Worm (Caenorhabditis elegans) whole organism, young adult: Measurements from ENCODE around the gene cutl-26.

Experiments used
- D2030.7 ChIP-seq: fragments of 200-800 bp; sonication (Bioruptor generic); IDR thresholded peaks from 2 replicates; pipeline ENCODE4 v1.3.6; 2022; ENCODE audit warnings: missing genetic modification reagents, missing genetic modification characterization, missing compliant biosample characterization
- F22D6.2 ChIP-seq: sonication (generic microtip); optimal IDR thresholded peaks from 2 replicates; lab custom pipeline; 2016; ENCODE audit warnings: mild to moderate bottlenecking, missing genetic modification characterization, missing compliant biosample characterization
- F23B12.7 ChIP-seq: sonication (generic microtip); optimal IDR thresholded peaks from 2 replicates; lab custom pipeline; 2017; ENCODE audit warnings: missing genetic modification characterization, mild to moderate bottlenecking, missing compliant biosample characterization, antibody characterized with exemption, moderate library complexity; ENCODE audit not compliant: insufficient read depth
- F39B2.1 ChIP-seq: fragments of 200-800 bp; sonication (Bioruptor generic); IDR thresholded peaks from 2 replicates; pipeline ENCODE4 v1.3.6; 2022; ENCODE audit warnings: missing genetic modification reagents, missing genetic modification characterization, missing compliant biosample characterization
- F49E8.2 ChIP-seq: sonication (generic microtip); optimal IDR thresholded peaks from 3 replicates; lab custom pipeline; 2017; ENCODE audit warnings: missing genetic modification characterization, mild to moderate bottlenecking, missing compliant biosample characterization, antibody characterized with exemption, moderate library complexity; ENCODE audit not compliant: insufficient read depth
- F57A8.1 ChIP-seq: fragments of 200-800 bp; sonication (Bioruptor generic); optimal IDR thresholded peaks from 2 replicates; lab custom pipeline; 2018; ENCODE audit warnings: mild to moderate bottlenecking, missing genetic modification characterization, moderate library complexity, missing compliant biosample characterization
- Y53G8AR.9 ChIP-seq: fragments of 200-800 bp; sonication (Bioruptor generic); conservative IDR thresholded peaks from 2 replicates; pipeline ENCODE4 v1.3.6; 2022; ENCODE audit warnings: missing genetic modification reagents, missing genetic modification characterization, missing compliant biosample characterization
- atf-7 ChIP-seq: sonication (generic microtip); optimal IDR thresholded peaks from 2 replicates; lab custom pipeline; 2017; ENCODE audit warnings: mild to moderate bottlenecking, missing genetic modification characterization, missing compliant biosample characterization
- attf-6 ChIP-seq: fragments of 200-800 bp; sonication (Bioruptor generic); IDR thresholded peaks from 2 replicates; pipeline ENCODE4 v1.3.6; 2022; ENCODE audit warnings: missing genetic modification reagents, missing genetic modification characterization, missing compliant biosample characterization
- bed-1 ChIP-seq: fragments of 200-800 bp; sonication (Bioruptor generic); IDR thresholded peaks from 2 replicates; pipeline ENCODE4 v1.3.6; 2022; ENCODE audit warnings: missing genetic modification reagents, missing genetic modification characterization, missing compliant biosample characterization
- cebp-1 ChIP-seq, 2 experiments: fragments of 200-800 bp in 1 of 2; sonication (Bioruptor generic) in 1 of 2; sonication (generic microtip) in 1 of 2; IDR thresholded peaks in 1 of 2; optimal IDR thresholded peaks in 1 of 2; 2 replicates each; pipeline versions ENCODE4 v1.3.6 to Lab custom; 2017 to 2022; ENCODE audit warnings: missing compliant biosample characterization in 2 of 2, missing genetic modification characterization in 2 of 2, mild to moderate bottlenecking in 1 of 2, missing genetic modification reagents in 1 of 2, moderate library complexity in 1 of 2
- ceh-58 ChIP-seq: fragments of 200-800 bp; sonication (Bioruptor generic); IDR thresholded peaks from 2 replicates; pipeline ENCODE4 v1.3.6; 2022; ENCODE audit warnings: missing genetic modification characterization, missing compliant biosample characterization
- dpl-1 ChIP-seq: fragments of 150-350 bp; optimal IDR thresholded peaks from 2 replicates; lab custom pipeline; 2014; ENCODE audit warnings: missing biosample characterization, missing genetic modification reagents, missing genetic modification characterization
- egl-44 ChIP-seq: fragments of 200-800 bp; sonication (Bioruptor generic); IDR thresholded peaks from 2 replicates; pipeline ENCODE4 v1.3.6; 2022; ENCODE audit warnings: missing genetic modification reagents, missing genetic modification characterization, missing compliant biosample characterization
- egrh-3 ChIP-seq: fragments of 200-800 bp; sonication (Bioruptor generic); IDR thresholded peaks from 2 replicates; pipeline ENCODE4 v1.3.6; 2022; ENCODE audit warnings: missing genetic modification reagents, missing genetic modification characterization, missing compliant biosample characterization
- ekl-4 ChIP-seq: fragments of 200-800 bp; sonication (Bioruptor generic); IDR thresholded peaks from 2 replicates; pipeline ENCODE4 v1.3.6; 2022; ENCODE audit warnings: missing genetic modification reagents, missing genetic modification characterization, missing compliant biosample characterization
- gei-17 ChIP-seq: fragments of 200-800 bp; sonication (Bioruptor generic); optimal IDR thresholded peaks from 2 replicates; lab custom pipeline; 2018; ENCODE audit warnings: mild to moderate bottlenecking, missing genetic modification characterization, missing compliant biosample characterization
- hmg-1.2 ChIP-seq: fragments of 200-800 bp; sonication (Bioruptor generic); IDR thresholded peaks from 2 replicates; pipeline ENCODE4 v1.3.6; 2022; ENCODE audit warnings: missing genetic modification reagents, missing genetic modification characterization, missing compliant biosample characterization
- hmg-20 ChIP-seq: fragments of 200-800 bp; sonication (Bioruptor generic); IDR thresholded peaks from 2 replicates; pipeline ENCODE4 v1.3.6; 2022; ENCODE audit warnings: missing genetic modification reagents, missing genetic modification characterization, missing compliant biosample characterization
- hsf-1 ChIP-seq: fragments of 200-800 bp; sonication (Bioruptor generic); IDR thresholded peaks from 2 replicates; pipeline ENCODE4 v1.3.6; 2022; ENCODE audit warnings: missing genetic modification reagents, missing genetic modification characterization, missing compliant biosample characterization
- lin-26 ChIP-seq: fragments of 200-800 bp; sonication (Bioruptor generic); IDR thresholded peaks from 2 replicates; pipeline ENCODE4 v1.3.6; 2022; ENCODE audit warnings: missing genetic modification reagents, missing genetic modification characterization, missing compliant biosample characterization
- lin-54 ChIP-seq: fragments of 200-800 bp; sonication (Bioruptor generic); optimal IDR thresholded peaks from 2 replicates; lab custom pipeline; 2018; ENCODE audit warnings: mild to moderate bottlenecking, missing genetic modification characterization, missing compliant biosample characterization
- lsl-1 ChIP-seq: fragments of 200-800 bp; sonication (Bioruptor generic); optimal IDR thresholded peaks from 2 replicates; lab custom pipeline; 2018; ENCODE audit warnings: mild to moderate bottlenecking, missing genetic modification characterization, moderate library complexity, missing compliant biosample characterization
- madf-10 ChIP-seq: sonication (generic microtip); optimal IDR thresholded peaks from 2 replicates; lab custom pipeline; 2016; ENCODE audit warnings: mild to moderate bottlenecking, missing genetic modification characterization, missing compliant biosample characterization
- mel-28 ChIP-seq: sonication (generic microtip); optimal IDR thresholded peaks from 2 replicates; lab custom pipeline; 2016; ENCODE audit warnings: borderline replicate concordance, mild to moderate bottlenecking, missing genetic modification characterization, missing compliant biosample characterization
- nfya-1 ChIP-seq: sonication (generic microtip); optimal IDR thresholded peaks from 2 replicates; lab custom pipeline; 2017; ENCODE audit warnings: antibody characterized with exemption, missing compliant biosample characterization, missing genetic modification characterization, borderline replicate concordance; ENCODE audit not compliant: insufficient read depth
- nhr-179 ChIP-seq: sonication (generic microtip); optimal IDR thresholded peaks from 2 replicates; lab custom pipeline; 2016; ENCODE audit warnings: mild to moderate bottlenecking, missing genetic modification characterization, missing compliant biosample characterization
- nhr-80 ChIP-seq: sonication (generic microtip); optimal IDR thresholded peaks from 2 replicates; lab custom pipeline; 2016; ENCODE audit warnings: missing genetic modification characterization, missing compliant biosample characterization
- pha-4 ChIP-seq: fragments of 150-350 bp; sonication (generic microtip); optimal IDR thresholded peaks from 2 replicates; lab custom pipeline; 2014; ENCODE audit warnings: missing biosample characterization, missing genetic modification reagents, missing genetic modification characterization
- rcor-1 ChIP-seq: fragments of 200-800 bp; sonication (Bioruptor generic); IDR thresholded peaks from 2 replicates; pipeline ENCODE4 v1.3.6; 2022; ENCODE audit warnings: missing genetic modification reagents, missing genetic modification characterization, missing compliant biosample characterization
- repo-1 ChIP-seq: sonication (generic microtip); optimal IDR thresholded peaks from 2 replicates; lab custom pipeline; 2017; ENCODE audit warnings: mild to moderate bottlenecking, missing genetic modification characterization, missing compliant biosample characterization
- rpc-1 ChIP-seq, 2 experiments: fragments of 150-350 bp in 1 of 2; sonication (generic microtip) in 1 of 2; optimal IDR thresholded peaks; 2 replicates each; lab custom pipeline; 2014 to 2018; ENCODE audit warnings: missing biosample characterization in 1 of 2, missing genetic modification characterization in 1 of 2, missing genetic modification reagents in 1 of 2, missing genotype in 1 of 2
- sea-2 ChIP-seq: fragments of 200-800 bp; sonication (Bioruptor generic); IDR thresholded peaks from 2 replicates; pipeline ENCODE4 v1.3.6; 2022; ENCODE audit warnings: missing genetic modification characterization, missing compliant biosample characterization
- snpc-1.1 ChIP-seq: sonication (generic microtip); optimal IDR thresholded peaks from 2 replicates; lab custom pipeline; 2017; ENCODE audit warnings: missing genetic modification characterization, mild to moderate bottlenecking, missing compliant biosample characterization, antibody characterized with exemption, moderate library complexity, missing genotype, missing genetic modification reagents; ENCODE audit not compliant: insufficient read depth
- snpc-4 ChIP-seq, 5 experiments: fragments of 150-350 bp in 1 of 5; sonication (generic microtip) in 4 of 5; optimal IDR thresholded peaks; 2 replicates each; lab custom pipeline; 2014 to 2018; ENCODE audit warnings: missing genetic modification characterization in 5 of 5, missing biosample characterization in 3 of 5, antibody characterized with exemption in 2 of 5, mild to moderate bottlenecking in 2 of 5, missing compliant biosample characterization in 2 of 5, missing genotype in 2 of 5, moderate library complexity in 2 of 5, missing genetic modification reagents in 1 of 5
- tbx-9 ChIP-seq: sonication (generic microtip); optimal IDR thresholded peaks from 2 replicates; lab custom pipeline; 2016; ENCODE audit warnings: borderline replicate concordance, missing genetic modification characterization, inconsistent platforms, missing compliant biosample characterization
- tlf-1 ChIP-seq: fragments of 200-800 bp; sonication (Bioruptor generic); optimal IDR thresholded peaks from 2 replicates; lab custom pipeline; 2018; ENCODE audit warnings: mild to moderate bottlenecking, missing genetic modification characterization, missing compliant biosample characterization
- zfh-2 ChIP-seq: fragments of 200-800 bp; sonication (Bioruptor generic); conservative IDR thresholded peaks from 2 replicates; pipeline ENCODE4 v1.3.6; 2022; ENCODE audit warnings: missing genetic modification reagents, missing genetic modification characterization, missing compliant biosample characterization
- ztf-18 ChIP-seq: sonication (generic microtip); optimal IDR thresholded peaks from 2 replicates; lab custom pipeline; 2016; ENCODE audit warnings: missing genotype, mild to moderate bottlenecking, missing genetic modification characterization, missing compliant biosample characterization
- ztf-22 ChIP-seq: fragments of 200-800 bp; sonication (Bioruptor generic); optimal IDR thresholded peaks from 2 replicates; lab custom pipeline; 2018; ENCODE audit warnings: mild to moderate bottlenecking, missing genetic modification characterization, moderate library complexity, missing compliant biosample characterization
- ztf-26 ChIP-seq: sonication (generic microtip); optimal IDR thresholded peaks from 2 replicates; lab custom pipeline; 2017; ENCODE audit warnings: missing genetic modification characterization, missing compliant biosample characterization
- ztf-28 ChIP-seq: fragments of 200-800 bp; sonication (Bioruptor generic); IDR thresholded peaks from 2 replicates; pipeline ENCODE4 v1.3.6; 2022; ENCODE audit warnings: missing genetic modification reagents, missing genetic modification characterization, missing compliant biosample characterization

The cutl-26 gene

DNA sequence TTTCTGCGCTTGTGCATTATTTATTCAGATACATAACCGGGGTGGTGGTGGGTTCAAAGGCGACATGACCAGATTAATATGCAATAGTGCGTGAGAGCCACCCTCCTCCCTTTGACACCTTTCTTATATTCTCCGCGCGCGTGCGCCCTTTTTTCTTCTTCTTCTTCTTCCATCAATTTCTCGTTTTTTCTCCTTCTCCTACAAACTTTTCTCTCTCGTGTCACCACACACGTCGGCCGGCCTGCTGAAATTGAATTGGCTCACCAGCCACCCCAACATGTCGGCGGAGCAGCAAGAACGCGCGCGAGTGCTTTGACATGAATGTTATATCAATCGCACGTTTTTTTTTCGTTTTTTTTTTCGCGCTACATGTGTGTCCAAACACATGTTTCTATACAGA, 48.0 kb downstream of the cutl-26 start:
- peak; percentile 65 for TF ChIP-seq zfh-2
- TF ChIP-seq madf-10 = no peak
- TF ChIP-seq ztf-18 (tag; lab: Kevin White, UChicago) = no peak

DNA sequence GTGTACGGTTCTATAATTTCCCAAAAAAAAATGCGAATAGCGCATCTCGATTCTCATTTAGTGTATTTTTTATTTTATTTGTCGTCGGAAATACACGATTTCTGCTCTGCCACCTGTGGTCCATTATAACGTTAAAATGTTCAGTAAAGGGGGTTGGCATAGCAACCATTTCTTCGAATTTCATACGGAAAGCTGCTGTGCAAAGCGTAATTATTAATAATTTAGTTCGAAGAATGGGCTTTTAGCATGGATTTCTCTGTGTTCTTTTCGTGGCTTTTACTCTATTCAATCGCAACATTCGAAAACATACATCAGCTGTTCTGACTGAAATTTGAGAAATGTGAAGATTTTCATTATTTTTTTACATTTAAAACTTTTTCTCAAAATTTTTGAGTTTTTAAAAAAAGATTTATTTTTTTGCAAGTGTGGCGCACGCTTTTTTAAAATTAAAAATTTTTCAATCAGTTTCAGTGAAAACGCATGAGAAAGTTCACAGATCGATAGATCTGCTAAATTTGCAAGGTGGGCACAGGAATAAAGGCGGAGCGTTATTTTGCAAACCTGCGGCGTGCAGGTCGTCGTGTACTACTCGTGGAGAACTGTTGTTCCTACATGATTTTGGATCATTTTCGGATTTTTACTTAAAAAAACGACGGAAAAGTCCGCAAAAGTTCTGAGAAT, 48.9 kb downstream of the cutl-26 start:
- TF ChIP-seq F49E8.2 (tag; lab: Kevin White, UChicago) (no peak), lsl-1 (GFP tag; lab: Kevin White, UChicago) (no peak), hmg-1.2 (GFP tag; lab: Robert Waterston, UW) (0 out of 2 replicates have a peak, but pooled peaks have one; percentile 16), repo-1 (tag; lab: Kevin White, UChicago) (peak; percentile 63), F57A8.1 (GFP tag; lab: Kevin White, UChicago) (no peak), lin-26 (no peak), nhr-80 (tag; lab: Kevin White, UChicago) (no peak), cebp-1 (GFP tag; IDR thresholded peaks at IDR 0.05; lab: Robert Waterston, UW) (no peak), cebp-1 (tag; optimal IDR thresholded peaks at IDR 0.05; lab: Kevin White, UChicago) (peak; percentile 54), ztf-22 (GFP tag; lab: Kevin White, UChicago) (no peak), atf-7 (no peak), tbx-9 (tag; lab: Kevin White, UChicago) (no peak), attf-6 (GFP tag; lab: Robert Waterston, UW) (no peak), lin-54 (GFP tag; lab: Kevin White, UChicago) (no peak), sea-2 (GFP tag; lab: Robert Waterston, UW) (no peak), ztf-28 (GFP tag; lab: Robert Waterston, UW) (no peak), mel-28 (no peak), ztf-26 (tag; lab: Kevin White, UChicago) (no peak), pha-4 (tag; lab: Kevin White, UChicago) (no peak), egrh-3 (GFP tag; lab: Robert Waterston, UW) (no peak), bed-1 (no peak), nfya-1 (tag; lab: Kevin White, UChicago) (no peak), F22D6.2 (no peak)
- TF ChIP-seq, all 124 proteins: peak for 3

DNA sequence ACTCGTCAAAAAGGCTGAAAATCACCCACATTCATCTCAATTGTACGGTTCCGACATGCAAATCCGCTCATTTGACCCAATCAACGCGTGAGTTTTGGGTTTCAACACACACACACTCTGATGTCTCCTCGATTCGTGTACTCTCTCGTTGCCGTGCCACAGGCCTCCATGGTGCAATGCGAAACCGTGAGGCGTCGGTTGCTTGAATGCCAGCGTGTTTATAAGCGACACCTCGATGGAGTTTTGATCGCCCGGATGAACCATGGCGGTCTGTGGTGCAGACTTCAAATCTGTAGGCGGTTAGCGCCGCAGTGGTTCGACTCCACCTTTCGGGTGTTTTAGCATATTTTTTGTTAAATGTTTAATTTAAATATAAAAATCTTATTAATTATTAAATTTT, 49.6 kb downstream of the cutl-26 start:
- TF ChIP-seq F57A8.1 (GFP tag; lab: Kevin White, UChicago) = no peak
- peak; percentile 94 for TF ChIP-seq snpc-4 (GFP tag; optimal IDR thresholded peaks at IDR 0.05; lab: Kevin White, UChicago)
- TF ChIP-seq snpc-4 (tag; optimal IDR thresholded peaks at IDR 0.05; lab: Kevin White, UChicago) = peak; percentile 97 to 98 (median 98)
- peak; percentile 80 for TF ChIP-seq ekl-4 (GFP tag; lab: Robert Waterston, UW)
- TF ChIP-seq hsf-1 = peak; percentile 63
- TF ChIP-seq repo-1 (tag; lab: Kevin White, UChicago) = peak; percentile 41
- no peak for TF ChIP-seq F23B12.7 (tag; lab: Kevin White, UChicago)
- TF ChIP-seq gei-17 (GFP tag; lab: Kevin White, UChicago) = no peak
- TF ChIP-seq rpc-1 (optimal IDR thresholded peaks at IDR 0.05; lab: Kevin White, UChicago) = peak; percentile 42
- TF ChIP-seq rpc-1 (tag; optimal IDR thresholded peaks at IDR 0.05; lab: Kevin White, UChicago) = peak; percentile 66
- TF ChIP-seq rcor-1 = peak; percentile 68
- TF ChIP-seq tlf-1 (GFP tag; lab: Kevin White, UChicago) = peak; percentile 52
- TF ChIP-seq egl-44 = peak; percentile 42; the same call in 1 of the 2 replicates
- TF ChIP-seq dpl-1 (GFP tag; lab: Kevin White, UChicago) = no peak
- TF ChIP-seq F22D6.2 = no peak
- TF ChIP-seq D2030.7 = peak; percentile 88
- peak; percentile 79 for TF ChIP-seq Y53G8AR.9
- peak; percentile 95 for TF ChIP-seq snpc-1.1 (tag; lab: Kevin White, UChicago)
- peak; percentile 66 for TF ChIP-seq lin-26
- no peak for TF ChIP-seq ceh-58 (GFP tag; lab: Robert Waterston, UW)
- peak; percentile 69 for TF ChIP-seq lsl-1 (GFP tag; lab: Kevin White, UChicago)
- TF ChIP-seq zfh-2 = peak; percentile 52; the same call in 1 of the 2 replicates
- TF ChIP-seq nhr-179 (tag; lab: Kevin White, UChicago) = no peak
- 0 out of 2 replicates have a peak, but pooled peaks have one; percentile 26 for TF ChIP-seq F39B2.1
- peak; percentile 51; the same call in 1 of the 2 replicates for TF ChIP-seq hmg-20 (GFP tag; lab: Robert Waterston, UW)
